Fruit fly (Drosophila melanogaster) whole organism, adult: ENCODE measurements around the gene CG18258.

Experiments
- CG11617 ChIP-seq: fragments of 200-800 bp; sonication (Bioruptor generic); optimal IDR thresholded peaks from 2 replicates; lab custom pipeline; 2017; ENCODE audit warnings: mild to moderate bottlenecking, missing biosample characterization, missing genetic modification reagents, missing genetic modification characterization
- CG12768 ChIP-seq: fragments of 200-800 bp; sonication (Bioruptor generic); optimal IDR thresholded peaks from 2 replicates; lab custom pipeline; 2017; ENCODE audit warnings: missing biosample characterization, missing genetic modification characterization, mild to moderate bottlenecking, moderate library complexity, missing genetic modification reagents
- CG14711 ChIP-seq: fragments of 200-800 bp; sonication (Bioruptor generic); optimal IDR thresholded peaks from 2 replicates; lab custom pipeline; 2018; ENCODE audit warnings: missing biosample characterization, mild to moderate bottlenecking, missing genetic modification characterization, moderate library complexity
- CG1620 ChIP-seq: fragments of 200-800 bp; sonication (Bioruptor generic); optimal IDR thresholded peaks from 2 replicates; lab custom pipeline; 2016; ENCODE audit warnings: missing biosample characterization, missing genetic modification characterization
- CG33017 ChIP-seq: fragments of 200-800 bp; sonication (Bioruptor generic); optimal IDR thresholded peaks from 2 replicates; lab custom pipeline; 2018; ENCODE audit warnings: missing biosample characterization, mild to moderate bottlenecking, missing genetic modification characterization, moderate library complexity
- CG5204 ChIP-seq: fragments of 200-800 bp; sonication (Bioruptor generic); optimal IDR thresholded peaks from 2 replicates; lab custom pipeline; 2016; ENCODE audit warnings: missing biosample characterization, missing genetic modification characterization
- CG7045 ChIP-seq: fragments of 200-800 bp; sonication (Bioruptor generic); optimal IDR thresholded peaks from 2 replicates; lab custom pipeline; 2017; ENCODE audit warnings: missing biosample characterization, mild to moderate bottlenecking, missing genetic modification characterization
- CG7101 ChIP-seq: fragments of 200-800 bp; sonication (Bioruptor generic); optimal IDR thresholded peaks from 2 replicates; lab custom pipeline; 2018; ENCODE audit warnings: missing biosample characterization, mild to moderate bottlenecking, missing genetic modification characterization, moderate library complexity
- Clk ChIP-seq: fragments of 200-800 bp; sonication (Bioruptor generic); optimal IDR thresholded peaks from 2 replicates; lab custom pipeline; 2017; ENCODE audit warnings: missing biosample characterization, missing genetic modification characterization
- Crg-1 ChIP-seq: fragments of 200-800 bp; sonication (Bioruptor generic); optimal IDR thresholded peaks from 2 replicates; lab custom pipeline; 2016; ENCODE audit warnings: missing biosample characterization, missing genetic modification characterization
- Hr96 ChIP-seq: fragments of 200-800 bp; sonication (Bioruptor generic); optimal IDR thresholded peaks from 2 replicates; lab custom pipeline; 2016; ENCODE audit warnings: missing biosample characterization, missing genetic modification characterization
- Mnt ChIP-seq: fragments of 200-800 bp; sonication (Bioruptor generic); optimal IDR thresholded peaks from 2 replicates; lab custom pipeline; 2016; ENCODE audit warnings: missing biosample characterization, mild to moderate bottlenecking, missing genetic modification characterization
- bab1 ChIP-seq: fragments of 200-800 bp; sonication (Bioruptor generic); optimal IDR thresholded peaks from 3 replicates; lab custom pipeline; 2019; ENCODE audit warnings: missing biosample characterization, mild to moderate bottlenecking, missing genetic modification characterization, moderate library complexity
- cic ChIP-seq: fragments of 200-800 bp; sonication (Bioruptor generic); optimal IDR thresholded peaks from 2 replicates; lab custom pipeline; 2017; ENCODE audit warnings: missing biosample characterization, mild to moderate bottlenecking, missing genetic modification characterization, moderate library complexity
- cnc ChIP-seq, 2 experiments: fragments of >200 bp; optimal IDR thresholded peaks; 2 replicates each; lab custom pipeline; 2017
- kay ChIP-seq: fragments of 200-800 bp; sonication (Bioruptor generic); peaks from one replicate; lab custom pipeline; 2016; ENCODE audit warnings: missing biosample characterization, missing genetic modification characterization, borderline replicate concordance
- ovo ChIP-seq: fragments of 200-800 bp; sonication (Bioruptor generic); optimal IDR thresholded peaks from 2 replicates; lab custom pipeline; 2016; ENCODE audit warnings: missing biosample characterization, missing genetic modification characterization
- pad ChIP-seq: fragments of 200-800 bp; sonication (Bioruptor generic); optimal IDR thresholded peaks from 3 replicates; lab custom pipeline; 2017; ENCODE audit warnings: missing biosample characterization, missing genetic modification characterization, mild to moderate bottlenecking, moderate library complexity, missing genetic modification reagents
- tj ChIP-seq: fragments of 200-800 bp; sonication (Bioruptor generic); optimal IDR thresholded peaks from 3 replicates; lab custom pipeline; 2017; ENCODE audit warnings: missing biosample characterization, mild to moderate bottlenecking, missing genetic modification characterization, moderate library complexity
- toe ChIP-seq: fragments of 200-800 bp; sonication (Bioruptor generic); optimal IDR thresholded peaks from 2 replicates; lab custom pipeline; 2016; ENCODE audit warnings: missing biosample characterization, missing genetic modification characterization

The CG18258 gene

dm6 chrX:17202498-17203162, 9.5 kb upstream of the CG18258 start, which contains the start of the genes TTLL1A and CG5070:
TSS of gene TTLL1A (minus strand) at chrX:17202598.
TSS of gene CG5070 (plus strand) at chrX:17203112.
- TF ChIP-seq CG5204 (GFP tag; lab: Kevin White, UChicago) (no peak), CG11617 (GFP tag; lab: Kevin White, UChicago) (no peak), ovo (GFP tag; lab: Kevin White, UChicago) (no peak), Mnt (no peak), CG12768 (GFP tag; lab: Kevin White, UChicago) (no peak), pad (no peak), tj (GFP tag; lab: Kevin White, UChicago) (no peak)

DNA sequence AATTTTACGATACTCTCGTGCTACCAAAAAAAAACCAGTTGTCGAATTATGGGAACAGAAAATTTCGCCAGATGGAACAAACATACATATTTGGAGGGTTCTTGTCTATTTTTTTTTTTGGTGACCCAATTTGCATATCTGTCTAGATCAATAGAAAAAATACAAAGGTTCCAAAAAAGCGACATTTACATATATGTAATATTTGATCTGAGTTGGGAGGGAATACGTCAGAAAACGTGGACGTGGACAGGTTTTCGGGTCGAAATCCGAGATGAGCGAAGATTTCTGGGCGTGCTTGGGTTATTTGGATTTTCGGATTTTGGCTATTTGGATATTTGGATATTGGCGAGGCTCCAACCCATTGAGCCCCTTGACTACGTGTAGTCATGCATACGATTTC, 7.1 kb upstream of the CG18258 start:
- TF ChIP-seq ovo (GFP tag; lab: Kevin White, UChicago) (no peak), CG1620 (GFP tag; lab: Kevin White, UChicago) (no peak)

- TF ChIP-seq cic (GFP tag; lab: Kevin White, UChicago), result no peak
- no peak for TF ChIP-seq ovo (GFP tag; lab: Kevin White, UChicago)
These were observed 6.1 kb upstream of the CG18258 start, which contains the start of gene CG32564 for dm6 chrX:17206046-17206445. TSS of gene CG32564 (plus strand) at chrX:17206407.

dm6 chrX:17207865-17208486, 4.1 kb upstream of the CG18258 start, which contains the start of gene CG32563:
TSS of gene CG32563 (plus strand) at chrX:17208436.
- TF ChIP-seq kay (GFP tag; lab: Kevin White, UChicago) (no peak), CG5204 (GFP tag; lab: Kevin White, UChicago) (no peak), CG7045 (no peak), bab1 (no peak), toe (GFP tag; lab: Kevin White, UChicago) (no peak), cic (GFP tag; lab: Kevin White, UChicago) (no peak), cnc (optimal IDR thresholded peaks at IDR 0.05; lab: Kevin White, UChicago) (no peak), CG11617 (GFP tag; lab: Kevin White, UChicago) (no peak), tj (GFP tag; lab: Kevin White, UChicago) (no peak), CG33017 (tag; lab: Kevin White, UChicago) (no peak), Mnt (no peak), ovo (GFP tag; lab: Kevin White, UChicago) (no peak), Clk (GFP tag; lab: Kevin White, UChicago) (no peak), Hr96 (GFP tag; lab: Kevin White, UChicago) (no peak), pad (no peak)

- TF ChIP-seq CG14711 (tag; lab: Kevin White, UChicago), result no peak
- no peak for TF ChIP-seq toe (GFP tag; lab: Kevin White, UChicago)
These were observed 2.2 kb upstream of the CG18258 start, which contains the start of gene CG12995 for dm6 chrX:17209897-17210296. TSS of gene CG12995 (minus strand) at chrX:17209997.

dm6 chrX:17215004-17215403, 2.9 kb downstream of the CG18258 start, which contains the start of gene CG5162:
TSS of gene CG5162 (plus strand) at chrX:17215304.
- TF ChIP-seq Mnt (no peak), CG33017 (tag; lab: Kevin White, UChicago) (no peak), CG11617 (GFP tag; lab: Kevin White, UChicago) (no peak)

dm6 chrX:17218232-17218951, 6.3 kb downstream of the CG18258 start, which contains the start of gene CG12998:
TSS of gene CG12998 (plus strand) at chrX:17218667.
- no peak for TF ChIP-seq Hr96 (GFP tag; lab: Kevin White, UChicago)
- TF ChIP-seq tj (GFP tag; lab: Kevin White, UChicago), result no peak
- TF ChIP-seq ovo (GFP tag; lab: Kevin White, UChicago), result no peak
- no peak for TF ChIP-seq cnc (optimal IDR thresholded peaks at IDR 0.05; lab: Kevin White, UChicago)

DNA sequence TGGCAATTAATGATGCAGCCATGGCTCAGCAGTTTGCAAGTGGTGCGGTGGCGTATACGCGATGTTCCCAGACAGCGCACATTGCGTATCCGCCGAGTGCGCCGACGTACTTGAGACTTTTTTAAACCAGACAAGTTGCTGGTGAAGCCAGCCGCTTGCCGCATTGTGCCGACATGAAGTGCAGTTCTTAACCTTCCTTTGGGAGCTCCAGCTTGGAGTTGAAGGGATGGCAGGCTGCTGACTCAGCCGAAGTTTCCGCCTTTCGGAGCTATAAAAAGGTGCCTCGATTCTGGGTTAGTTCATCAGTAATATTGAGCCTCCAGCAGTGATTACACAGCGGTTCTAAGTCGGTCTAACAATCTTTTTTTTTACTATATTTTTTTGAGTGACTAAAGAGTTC, 9.0 kb downstream of the CG18258 start, which contains the start of gene CG5172:
Gene CG5172, plus strand, starts transcription at position 301 of the 400 bp plus-strand sequence.
- TF ChIP-seq Mnt (no peak), ovo (GFP tag; lab: Kevin White, UChicago) (no peak), CG12768 (GFP tag; lab: Kevin White, UChicago) (no peak), pad (no peak), bab1 (no peak), kay (GFP tag; lab: Kevin White, UChicago) (no peak), cic (GFP tag; lab: Kevin White, UChicago) (no peak), CG11617 (GFP tag; lab: Kevin White, UChicago) (no peak), tj (GFP tag; lab: Kevin White, UChicago) (no peak), CG7101 (tag; lab: Kevin White, UChicago) (no peak), CG7045 (no peak), CG5204 (GFP tag; lab: Kevin White, UChicago) (no peak), toe (GFP tag; lab: Kevin White, UChicago) (no peak), Hr96 (GFP tag; lab: Kevin White, UChicago) (no peak), Crg-1 (GFP tag; lab: Kevin White, UChicago) (no peak)
